Fruit fly (Drosophila melanogaster): ENCODE results near the gene RhoGAP15B.
A peak's percentile ranks its signal among the peaks of the same experiment; 100 is the strongest.

RhoGAP15B gene

dm6 chrX:16967415-16967814, 24.3 kb downstream of the RhoGAP15B start (continued):
- no peak for TF ChIP-seq rib (GFP tag; IDR thresholded peaks at IDR 0.05)
- no peak for TF ChIP-seq crp (GFP tag; optimal IDR thresholded peaks at IDR 0.05)
- TF ChIP-seq CG17186 (GFP tag; optimal IDR thresholded peaks at IDR 0.05), result peak; percentile 10
- TF ChIP-seq CG2120 (GFP tag; optimal IDR thresholded peaks at IDR 0.05), result no peak
- no peak for TF ChIP-seq CG11723 (GFP tag; optimal IDR thresholded peaks at IDR 0.05)
- peak; percentile 18 for TF ChIP-seq CG8924 (tag; optimal IDR thresholded peaks at IDR 0.05)
- peak; percentile 18 for TF ChIP-seq CG4707 (GFP tag; optimal IDR thresholded peaks at IDR 0.05)
- peak; percentile 4 for TF ChIP-seq Ets97D (GFP tag; optimal IDR thresholded peaks at IDR 0.05)
- peak; percentile 38 for TF ChIP-seq Six4 (GFP tag; optimal IDR thresholded peaks at IDR 0.05)
- TF ChIP-seq CG31441 (GFP tag; IDR thresholded peaks at IDR 0.05), result no peak
- TF ChIP-seq CG8089 (GFP tag; optimal IDR thresholded peaks at IDR 0.05), result no peak
- TF ChIP-seq CG4424 (GFP tag; optimal IDR thresholded peaks at IDR 0.05), result peak; percentile 45
- no peak for TF ChIP-seq kni (GFP tag; optimal IDR thresholded peaks at IDR 0.05)
- no peak for TF ChIP-seq Rx (GFP tag; IDR thresholded peaks at IDR 0.05)
- peak; percentile 52 for TF ChIP-seq Side (GFP tag; optimal IDR thresholded peaks at IDR 0.05)
- no peak for TF ChIP-seq pfk (GFP tag; optimal IDR thresholded peaks at IDR 0.05)
- no peak for TF ChIP-seq CG10462 (GFP tag; optimal IDR thresholded peaks at IDR 0.05)
- peak; percentile 67 for TF ChIP-seq CG2712 (tag; optimal IDR thresholded peaks at IDR 0.05)
- TF ChIP-seq danr (GFP tag; IDR thresholded peaks at IDR 0.05), result no peak
- TF ChIP-seq CG4854 (GFP tag; optimal IDR thresholded peaks at IDR 0.05), result no peak
- TF ChIP-seq Neu2 (GFP tag; optimal IDR thresholded peaks at IDR 0.05; ENCODE audit: borderline replicate concordance), result peak; percentile 37
- peak; percentile 65; the same call in 1 of the 2 replicates for TF ChIP-seq ara (GFP tag; IDR thresholded peaks at IDR 0.05)
- TF ChIP-seq tup (GFP tag; optimal IDR thresholded peaks at IDR 0.05), result no peak
- peak; percentile 93 for TF ChIP-seq CTCF (GFP tag; optimal IDR thresholded peaks at IDR 0.05)
- peak; percentile 87 for TF ChIP-seq CG2199 (GFP tag; IDR thresholded peaks at IDR 0.05)
- peak; percentile 7 for TF ChIP-seq CG17385 (GFP tag; optimal IDR thresholded peaks at IDR 0.05)
- TF ChIP-seq CG11085 (GFP tag; IDR thresholded peaks at IDR 0.05), result no peak
- no peak; the same call in 1 of the 2 replicates for TF ChIP-seq CG4730 (GFP tag; IDR thresholded peaks at IDR 0.05)
- TF ChIP-seq az2 (GFP tag; optimal IDR thresholded peaks at IDR 0.05), result peak; percentile 29
- TF ChIP-seq Hr3 (GFP tag; optimal IDR thresholded peaks at IDR 0.05), result no peak
- no peak for TF ChIP-seq corto (GFP tag; optimal IDR thresholded peaks at IDR 0.05)
- no peak for TF ChIP-seq Usf (GFP tag; optimal IDR thresholded peaks at IDR 0.05)
- TF ChIP-seq lmd (GFP tag; IDR thresholded peaks at IDR 0.05), result peak; percentile 6; the same call in 1 of the 2 replicates
- TF ChIP-seq CG9817 (tag; optimal IDR thresholded peaks at IDR 0.05), result no peak
- TF ChIP-seq zf30C (GFP tag; optimal IDR thresholded peaks at IDR 0.05), result no peak
- TF ChIP-seq ken (GFP tag; IDR thresholded peaks at IDR 0.05), result peak; percentile 56; the same call in 1 of the 3 replicates
- TF ChIP-seq CG17361 (GFP tag; IDR thresholded peaks at IDR 0.05), result no peak
- peak; percentile 57 for TF ChIP-seq Atf-2 (GFP tag; optimal IDR thresholded peaks at IDR 0.05)
- peak; percentile 32 to 48 for TF ChIP-seq Pdp1 (GFP tag; optimal IDR thresholded peaks at IDR 0.05)
- no peak for TF ChIP-seq CG31365 (tag; optimal IDR thresholded peaks at IDR 0.05)
- no peak for TF ChIP-seq unpg (GFP tag; optimal IDR thresholded peaks at IDR 0.05)
- 0 out of 2 replicates have a peak, but pooled peaks have one; percentile 28 for TF ChIP-seq CG14667 (GFP tag; IDR thresholded peaks at IDR 0.05)
- TF ChIP-seq twi (tag; optimal IDR thresholded peaks at IDR 0.05), result peak; percentile 35
- TF ChIP-seq TFAM (GFP tag; optimal IDR thresholded peaks at IDR 0.05), result no peak
- no peak for TF ChIP-seq CG14860 (GFP tag; IDR thresholded peaks at IDR 0.05; ENCODE audit: partially characterized antibody)
- TF ChIP-seq repo (GFP tag; optimal IDR thresholded peaks at IDR 0.05), result peak; percentile 28
- peak; percentile 61 for TF ChIP-seq MTF-1 (GFP tag; optimal IDR thresholded peaks at IDR 0.05; ENCODE audit: borderline replicate concordance)
- peak; percentile 41 for TF ChIP-seq CG14710 (tag; optimal IDR thresholded peaks at IDR 0.05)
- no peak for TF ChIP-seq CG10565 (GFP tag; optimal IDR thresholded peaks at IDR 0.05)
- TF ChIP-seq Ravus (GFP tag; IDR thresholded peaks at IDR 0.05), result no peak
- no peak for TF ChIP-seq Hr39 (optimal IDR thresholded peaks at IDR 0.05)
- TF ChIP-seq HmgD (GFP tag; optimal IDR thresholded peaks at IDR 0.05), result no peak

Data from whole organism, embryonic.